Fruit fly (Drosophila melanogaster) whole organism, adult: ENCODE data around the gene CG10576.

ENCODE experiments used
- CG11617 ChIP-seq: fragments of 200-800 bp; sonication (Bioruptor generic); optimal IDR thresholded peaks from 2 replicates; lab custom pipeline; 2017; ENCODE audit warnings: mild to moderate bottlenecking, missing biosample characterization, missing genetic modification reagents, missing genetic modification characterization
- CG12768 ChIP-seq: fragments of 200-800 bp; sonication (Bioruptor generic); optimal IDR thresholded peaks from 2 replicates; lab custom pipeline; 2017; ENCODE audit warnings: missing biosample characterization, missing genetic modification characterization, mild to moderate bottlenecking, moderate library complexity, missing genetic modification reagents
- CG14711 ChIP-seq: fragments of 200-800 bp; sonication (Bioruptor generic); optimal IDR thresholded peaks from 2 replicates; lab custom pipeline; 2018; ENCODE audit warnings: missing biosample characterization, mild to moderate bottlenecking, missing genetic modification characterization, moderate library complexity
- CG1620 ChIP-seq: fragments of 200-800 bp; sonication (Bioruptor generic); optimal IDR thresholded peaks from 2 replicates; lab custom pipeline; 2016; ENCODE audit warnings: missing biosample characterization, missing genetic modification characterization
- CG33017 ChIP-seq: fragments of 200-800 bp; sonication (Bioruptor generic); optimal IDR thresholded peaks from 2 replicates; lab custom pipeline; 2018; ENCODE audit warnings: missing biosample characterization, mild to moderate bottlenecking, missing genetic modification characterization, moderate library complexity
- CG5204 ChIP-seq: fragments of 200-800 bp; sonication (Bioruptor generic); optimal IDR thresholded peaks from 2 replicates; lab custom pipeline; 2016; ENCODE audit warnings: missing biosample characterization, missing genetic modification characterization
- CG7045 ChIP-seq: fragments of 200-800 bp; sonication (Bioruptor generic); optimal IDR thresholded peaks from 2 replicates; lab custom pipeline; 2017; ENCODE audit warnings: missing biosample characterization, mild to moderate bottlenecking, missing genetic modification characterization
- CG7101 ChIP-seq: fragments of 200-800 bp; sonication (Bioruptor generic); optimal IDR thresholded peaks from 2 replicates; lab custom pipeline; 2018; ENCODE audit warnings: missing biosample characterization, mild to moderate bottlenecking, missing genetic modification characterization, moderate library complexity
- Clk ChIP-seq: fragments of 200-800 bp; sonication (Bioruptor generic); optimal IDR thresholded peaks from 2 replicates; lab custom pipeline; 2017; ENCODE audit warnings: missing biosample characterization, missing genetic modification characterization
- Crg-1 ChIP-seq: fragments of 200-800 bp; sonication (Bioruptor generic); optimal IDR thresholded peaks from 2 replicates; lab custom pipeline; 2016; ENCODE audit warnings: missing biosample characterization, missing genetic modification characterization
- Hr96 ChIP-seq: fragments of 200-800 bp; sonication (Bioruptor generic); optimal IDR thresholded peaks from 2 replicates; lab custom pipeline; 2016; ENCODE audit warnings: missing biosample characterization, missing genetic modification characterization
- Mnt ChIP-seq: fragments of 200-800 bp; sonication (Bioruptor generic); optimal IDR thresholded peaks from 2 replicates; lab custom pipeline; 2016; ENCODE audit warnings: missing biosample characterization, mild to moderate bottlenecking, missing genetic modification characterization
- bab1 ChIP-seq: fragments of 200-800 bp; sonication (Bioruptor generic); optimal IDR thresholded peaks from 3 replicates; lab custom pipeline; 2019; ENCODE audit warnings: missing biosample characterization, mild to moderate bottlenecking, missing genetic modification characterization, moderate library complexity
- cic ChIP-seq: fragments of 200-800 bp; sonication (Bioruptor generic); optimal IDR thresholded peaks from 2 replicates; lab custom pipeline; 2017; ENCODE audit warnings: missing biosample characterization, mild to moderate bottlenecking, missing genetic modification characterization, moderate library complexity
- cnc ChIP-seq, 2 experiments: fragments of >200 bp; optimal IDR thresholded peaks; 2 replicates each; lab custom pipeline; 2017
- kay ChIP-seq: fragments of 200-800 bp; sonication (Bioruptor generic); peaks from one replicate; lab custom pipeline; 2016; ENCODE audit warnings: missing biosample characterization, missing genetic modification characterization, borderline replicate concordance
- ovo ChIP-seq: fragments of 200-800 bp; sonication (Bioruptor generic); optimal IDR thresholded peaks from 2 replicates; lab custom pipeline; 2016; ENCODE audit warnings: missing biosample characterization, missing genetic modification characterization
- pad ChIP-seq: fragments of 200-800 bp; sonication (Bioruptor generic); optimal IDR thresholded peaks from 3 replicates; lab custom pipeline; 2017; ENCODE audit warnings: missing biosample characterization, missing genetic modification characterization, mild to moderate bottlenecking, moderate library complexity, missing genetic modification reagents
- tj ChIP-seq: fragments of 200-800 bp; sonication (Bioruptor generic); optimal IDR thresholded peaks from 3 replicates; lab custom pipeline; 2017; ENCODE audit warnings: missing biosample characterization, mild to moderate bottlenecking, missing genetic modification characterization, moderate library complexity
- toe ChIP-seq: fragments of 200-800 bp; sonication (Bioruptor generic); optimal IDR thresholded peaks from 2 replicates; lab custom pipeline; 2016; ENCODE audit warnings: missing biosample characterization, missing genetic modification characterization

Gene CG10576

dm6 chr3L:5751740-5752579, 13.5 kb downstream of the CG10576 start, which contains the start of gene DnaJ-1:
Gene DnaJ-1 (minus strand): TSS chr3L:5752189.
- TF ChIP-seq CG1620 (GFP tag; lab: Kevin White, UChicago) = peak; percentile 28
- TF ChIP-seq CG12768 (GFP tag; lab: Kevin White, UChicago) = peak; percentile 65
- peak; percentile 32 for TF ChIP-seq CG7045 (GFP tag; lab: Kevin White, UChicago)
- peak; percentile 58 for TF ChIP-seq toe
- peak; percentile 90 for TF ChIP-seq kay (GFP tag; lab: Kevin White, UChicago)
- TF ChIP-seq CG14711 = peak; percentile 98
- no peak for TF ChIP-seq pad (GFP tag; lab: Kevin White, UChicago)
- TF ChIP-seq Mnt (GFP tag; lab: Kevin White, UChicago) = peak; percentile 73
- peak; percentile 47 for TF ChIP-seq Hr96 (GFP tag; lab: Kevin White, UChicago)
- no peak for TF ChIP-seq cnc (optimal IDR thresholded peaks at IDR 0.05; lab: Kevin White, UChicago)
- TF ChIP-seq bab1 (GFP tag; lab: Kevin White, UChicago) = peak; percentile 84
- peak; percentile 68 for TF ChIP-seq CG11617
- peak; percentile 67 for TF ChIP-seq CG5204 (GFP tag; lab: Kevin White, UChicago)
- TF ChIP-seq Clk (GFP tag; lab: Kevin White, UChicago) = no peak
- peak; percentile 82 for TF ChIP-seq cic (GFP tag; lab: Kevin White, UChicago)
- peak; percentile 60 for TF ChIP-seq tj
- peak; percentile 45 for TF ChIP-seq CG33017 (tag; lab: Kevin White, UChicago)
- peak; percentile 62 for TF ChIP-seq Crg-1 (GFP tag; lab: Kevin White, UChicago)
- TF ChIP-seq ovo (GFP tag; lab: Kevin White, UChicago) = peak; percentile 57
- peak; percentile 56 for TF ChIP-seq CG7101 (tag; lab: Kevin White, UChicago)

dm6 chr3L:5751417-5751739, 14.1 kb downstream of the CG10576 start:
- TF ChIP-seq CG12768 (GFP tag; lab: Kevin White, UChicago) (no peak), Clk (GFP tag; lab: Kevin White, UChicago) (peak; percentile 88)

- no peak for TF ChIP-seq Hr96 (GFP tag; lab: Kevin White, UChicago)
- no peak for TF ChIP-seq CG7101 (tag; lab: Kevin White, UChicago)
- no peak for TF ChIP-seq CG12768 (GFP tag; lab: Kevin White, UChicago)
- peak; percentile 13 for TF ChIP-seq cic (GFP tag; lab: Kevin White, UChicago)
- TF ChIP-seq Clk (GFP tag; lab: Kevin White, UChicago) = peak; percentile 62
- TF ChIP-seq CG5204 (GFP tag; lab: Kevin White, UChicago) = no peak
- TF ChIP-seq CG14711 = no peak
- peak; percentile 60 for TF ChIP-seq bab1 (GFP tag; lab: Kevin White, UChicago)
- TF ChIP-seq ovo (GFP tag; lab: Kevin White, UChicago) = peak; percentile 51
- no peak for TF ChIP-seq CG33017 (tag; lab: Kevin White, UChicago)
- TF ChIP-seq Mnt (GFP tag; lab: Kevin White, UChicago) = peak; percentile 11
- TF ChIP-seq kay (GFP tag; lab: Kevin White, UChicago) = peak; percentile 91
- no peak for TF ChIP-seq CG7045 (GFP tag; lab: Kevin White, UChicago)
- peak; percentile 9 for TF ChIP-seq CG1620 (GFP tag; lab: Kevin White, UChicago)
- no peak for TF ChIP-seq tj
- no peak for TF ChIP-seq pad (GFP tag; lab: Kevin White, UChicago)
These were observed 15.7 kb downstream of the CG10576 start for dm6 chr3L:5749616-5750336.

- TF ChIP-seq CG5204 (GFP tag; lab: Kevin White, UChicago) (no peak), kay (GFP tag; lab: Kevin White, UChicago) (no peak), CG14711 (no peak), toe (no peak), pad (GFP tag; lab: Kevin White, UChicago) (no peak), CG7045 (GFP tag; lab: Kevin White, UChicago) (no peak), CG12768 (GFP tag; lab: Kevin White, UChicago) (no peak), bab1 (GFP tag; lab: Kevin White, UChicago) (no peak), ovo (GFP tag; lab: Kevin White, UChicago) (no peak), Hr96 (GFP tag; lab: Kevin White, UChicago) (no peak), cic (GFP tag; lab: Kevin White, UChicago) (no peak), Clk (GFP tag; lab: Kevin White, UChicago) (no peak), CG11617 (no peak)
These were observed 33.9 kb downstream of the CG10576 start for dm6 chr3L:5731639-5732038.

dm6 chr3L:5713031-5713430, 52.5 kb downstream of the CG10576 start, which contains the start of gene CG44521:
Gene CG44521 (plus strand): TSS chr3L:5713331.
- TF ChIP-seq CG7101 (tag; lab: Kevin White, UChicago) = no peak
- no peak for TF ChIP-seq cic (GFP tag; lab: Kevin White, UChicago)
- no peak for TF ChIP-seq tj
- TF ChIP-seq CG11617 = no peak
- TF ChIP-seq CG7045 (GFP tag; lab: Kevin White, UChicago) = no peak
- no peak for TF ChIP-seq cnc (optimal IDR thresholded peaks at IDR 0.05; lab: Kevin White, UChicago)
- TF ChIP-seq kay (GFP tag; lab: Kevin White, UChicago) = no peak
- TF ChIP-seq CG1620 (GFP tag; lab: Kevin White, UChicago) = no peak
- TF ChIP-seq bab1 (GFP tag; lab: Kevin White, UChicago) = no peak
- TF ChIP-seq pad (GFP tag; lab: Kevin White, UChicago) = no peak
- TF ChIP-seq CG33017 (tag; lab: Kevin White, UChicago) = no peak
- no peak for TF ChIP-seq CG5204 (GFP tag; lab: Kevin White, UChicago)
- no peak for TF ChIP-seq Clk (GFP tag; lab: Kevin White, UChicago)
- no peak for TF ChIP-seq CG14711
- no peak for TF ChIP-seq Crg-1 (GFP tag; lab: Kevin White, UChicago)
- TF ChIP-seq toe = no peak
- no peak for TF ChIP-seq ovo (GFP tag; lab: Kevin White, UChicago)
- no peak for TF ChIP-seq Mnt (GFP tag; lab: Kevin White, UChicago)
- no peak for TF ChIP-seq Hr96 (GFP tag; lab: Kevin White, UChicago)
